Worm (Caenorhabditis elegans): Measurements from ENCODE around the gene Y38A10A.2.

- TF ChIP-seq ceh-8 (GFP tag; optimal IDR thresholded peaks at IDR 0.05) (no peak), vab-15 (tag; optimal IDR thresholded peaks at IDR 0.05) (no peak), nhr-90 (tag; optimal IDR thresholded peaks at IDR 0.05; ENCODE audit: poor library complexity) (no peak), fkh-4 (tag; optimal IDR thresholded peaks at IDR 0.05; ENCODE audit: borderline replicate concordance) (no peak), nhr-28 (tag; optimal IDR thresholded peaks at IDR 0.05) (no peak), elt-3 (tag; optimal IDR thresholded peaks at IDR 0.05) (no peak)
Measured at ce11 chrV:6034714-6035113, 28.5 kb downstream of the Y38A10A.2 start, which contains the start of gene dhs-17.

Measured in whole organism, L1 larva.